Fruit fly (Drosophila melanogaster): ENCODE results near the gene CG6106.

CG6106 gene

DNA sequence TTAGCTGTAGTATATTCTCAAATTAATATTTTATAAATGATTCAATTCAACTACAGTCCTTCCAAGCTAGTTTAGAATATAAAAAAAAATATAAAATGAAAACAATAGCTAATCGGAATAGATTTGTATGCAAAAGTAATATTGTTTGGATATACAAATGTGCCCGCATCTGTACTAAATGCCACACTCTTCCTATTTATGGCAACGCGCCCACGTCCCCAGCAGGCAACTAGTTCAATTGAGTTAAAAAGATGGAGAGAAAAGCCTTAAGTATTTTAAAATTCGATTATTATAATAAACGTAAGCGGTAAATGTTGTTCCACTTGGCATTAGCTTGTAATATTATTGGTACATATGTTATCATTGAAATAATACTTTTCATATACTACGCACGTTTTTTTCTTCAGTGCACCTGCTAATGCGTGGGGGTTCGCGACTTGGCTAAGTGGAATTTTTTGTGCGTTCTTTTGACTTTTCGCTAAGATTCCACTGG, 46.9 kb downstream of the CG6106 start:
- TF ChIP-seq rgr (GFP tag; optimal IDR thresholded peaks at IDR 0.05) (peak; percentile 5), Vsx2 (GFP tag; optimal IDR thresholded peaks at IDR 0.05; ENCODE audit: partially characterized antibody) (no peak), foxo (GFP tag; optimal IDR thresholded peaks at IDR 0.05) (no peak), dmrt93B (GFP tag; optimal IDR thresholded peaks at IDR 0.05) (no peak), OdsH (GFP tag; optimal IDR thresholded peaks at IDR 0.05) (no peak), sv (GFP tag; optimal IDR thresholded peaks at IDR 0.05) (peak; percentile 73), Hnf4 (GFP tag; optimal IDR thresholded peaks at IDR 0.05) (no peak), ey (GFP tag; optimal IDR thresholded peaks at IDR 0.05) (peak; percentile 15), dl (GFP tag; optimal IDR thresholded peaks at IDR 0.05; ENCODE audit: insufficient read depth in 1 of 2, partially characterized antibody in 2 of 2) (no peak), GATAd (GFP tag; optimal IDR thresholded peaks at IDR 0.05) (no peak)

DNA sequence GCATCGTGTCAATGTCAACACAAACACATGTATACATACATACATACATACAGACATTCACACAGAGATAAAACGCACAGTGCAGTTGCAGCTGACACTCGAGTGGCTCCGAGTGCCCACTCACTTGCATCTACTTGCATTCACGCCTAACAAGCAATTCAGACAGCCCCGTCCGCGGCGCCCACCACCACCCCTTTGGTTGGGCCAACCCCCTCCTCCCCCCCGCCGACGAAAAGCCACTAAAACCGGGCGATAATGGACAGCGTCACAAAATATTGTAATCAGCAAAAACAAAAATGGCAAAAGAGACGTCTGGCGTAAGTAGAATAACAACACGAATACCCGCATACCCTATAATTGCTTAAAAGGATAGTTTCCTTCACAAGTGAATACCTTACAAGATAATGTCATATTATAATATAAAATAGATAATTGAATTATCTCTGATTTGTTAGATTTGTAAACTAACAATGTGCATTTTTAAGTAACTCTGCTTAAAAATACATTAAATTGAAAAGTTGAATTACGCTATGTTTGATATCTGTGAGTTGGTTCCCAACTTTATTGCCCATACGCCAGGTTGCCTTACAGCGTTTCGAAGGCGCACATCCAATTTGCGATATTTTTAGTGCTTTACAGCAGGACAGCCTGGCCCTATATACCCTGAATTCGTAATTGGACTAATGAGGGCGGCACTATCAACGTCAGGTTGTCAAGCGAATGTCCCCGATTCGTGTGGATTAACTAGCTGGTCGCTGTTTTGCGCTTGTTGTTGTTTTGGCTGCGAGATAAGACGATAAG, 48.1 kb downstream of the CG6106 start:
- TF ChIP-seq tai (GFP tag; optimal IDR thresholded peaks at IDR 0.05): no peak
- no peak for TF ChIP-seq Rel (GFP tag; optimal IDR thresholded peaks at IDR 0.05)
- no peak for TF ChIP-seq Rel (tag; optimal IDR thresholded peaks at IDR 0.05)
- TF ChIP-seq dmrt93B (GFP tag; optimal IDR thresholded peaks at IDR 0.05): no peak
- TF ChIP-seq Jra (GFP tag; optimal IDR thresholded peaks at IDR 0.05): no peak
- no peak for TF ChIP-seq Hr78 (GFP tag; optimal IDR thresholded peaks at IDR 0.05)
- TF ChIP-seq CrebA (GFP tag; optimal IDR thresholded peaks at IDR 0.05; ENCODE audit: borderline replicate concordance): no peak
- TF ChIP-seq ey (GFP tag; optimal IDR thresholded peaks at IDR 0.05): no peak
- TF ChIP-seq Hr83 (GFP tag; optimal IDR thresholded peaks at IDR 0.05; ENCODE audit: poor library complexity, severe bottlenecking): no peak
- no peak for TF ChIP-seq dsf (GFP tag; optimal IDR thresholded peaks at IDR 0.05; ENCODE audit: borderline replicate concordance)
- no peak for TF ChIP-seq usp (GFP tag; optimal IDR thresholded peaks at IDR 0.05)
- TF ChIP-seq dl (GFP tag; optimal IDR thresholded peaks at IDR 0.05; ENCODE audit: insufficient read depth in 1 of 2, partially characterized antibody in 2 of 2): no peak
- TF ChIP-seq jim (GFP tag; optimal IDR thresholded peaks at IDR 0.05): no peak
- TF ChIP-seq Sp1 (GFP tag; optimal IDR thresholded peaks at IDR 0.05): no peak
- TF ChIP-seq brk (GFP tag; optimal IDR thresholded peaks at IDR 0.05): no peak
- TF ChIP-seq Dfd (GFP tag; optimal IDR thresholded peaks at IDR 0.05): no peak
- TF ChIP-seq N (GFP tag; optimal IDR thresholded peaks at IDR 0.05): no peak
- TF ChIP-seq lola (GFP tag; optimal IDR thresholded peaks at IDR 0.05): no peak
- no peak for TF ChIP-seq rgr (GFP tag; optimal IDR thresholded peaks at IDR 0.05)
- TF ChIP-seq br (GFP tag; optimal IDR thresholded peaks at IDR 0.05): no peak

DNA sequence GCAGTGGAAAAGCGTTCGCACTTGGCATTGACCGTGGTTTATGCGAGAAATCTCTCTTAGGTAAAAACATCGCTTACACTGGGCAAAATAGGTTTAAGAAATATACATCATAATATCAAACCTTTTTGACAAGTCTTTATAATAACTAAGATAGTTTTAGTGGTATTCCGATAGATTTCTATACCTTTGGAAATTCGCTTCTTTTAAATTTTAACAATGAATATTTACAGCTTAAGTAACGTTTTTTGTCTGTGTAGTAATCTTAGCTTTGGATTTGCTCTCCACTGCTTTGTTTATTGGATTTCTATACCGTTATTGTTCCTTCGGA, 48.7 kb downstream of the CG6106 start:
- TF ChIP-seq ey (GFP tag; optimal IDR thresholded peaks at IDR 0.05): no peak
- peak; percentile 13 for TF ChIP-seq fru (GFP tag; optimal IDR thresholded peaks at IDR 0.05)
- peak; percentile 20 for TF ChIP-seq h (GFP tag; optimal IDR thresholded peaks at IDR 0.05)
- TF ChIP-seq rgr (GFP tag; optimal IDR thresholded peaks at IDR 0.05): no peak

DNA sequence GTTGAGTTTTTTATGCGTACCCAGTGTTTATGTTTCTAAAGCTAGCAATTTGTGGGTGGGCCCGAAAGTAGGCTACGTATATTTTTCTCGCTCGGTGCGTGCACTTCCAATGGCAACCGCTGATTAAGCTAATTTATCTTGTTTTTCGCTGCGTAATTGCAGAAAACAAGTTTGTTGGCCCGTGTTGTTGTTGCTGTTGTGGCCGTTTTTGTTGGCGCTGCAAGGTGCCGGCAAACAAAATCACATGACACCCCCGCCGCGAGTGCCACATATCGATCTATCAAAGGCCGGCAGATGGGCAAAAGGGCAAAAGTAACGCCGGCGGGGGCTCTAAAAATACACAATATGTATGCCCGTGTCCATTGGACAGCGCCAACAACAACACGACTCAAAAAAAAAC, 50.8 kb downstream of the CG6106 start:
- peak; percentile 6 for TF ChIP-seq N (GFP tag; optimal IDR thresholded peaks at IDR 0.05)
- no peak for TF ChIP-seq Rel (GFP tag; optimal IDR thresholded peaks at IDR 0.05)
- peak; percentile 4 for TF ChIP-seq Rel (tag; optimal IDR thresholded peaks at IDR 0.05)
- TF ChIP-seq Myc (optimal IDR thresholded peaks at IDR 0.05): peak; percentile 3
- no peak for TF ChIP-seq foxo (GFP tag; optimal IDR thresholded peaks at IDR 0.05)
- TF ChIP-seq HLH106 (tag; optimal IDR thresholded peaks at IDR 0.05): no peak
- TF ChIP-seq Vsx2 (GFP tag; optimal IDR thresholded peaks at IDR 0.05; ENCODE audit: partially characterized antibody): peak; percentile 85

DNA sequence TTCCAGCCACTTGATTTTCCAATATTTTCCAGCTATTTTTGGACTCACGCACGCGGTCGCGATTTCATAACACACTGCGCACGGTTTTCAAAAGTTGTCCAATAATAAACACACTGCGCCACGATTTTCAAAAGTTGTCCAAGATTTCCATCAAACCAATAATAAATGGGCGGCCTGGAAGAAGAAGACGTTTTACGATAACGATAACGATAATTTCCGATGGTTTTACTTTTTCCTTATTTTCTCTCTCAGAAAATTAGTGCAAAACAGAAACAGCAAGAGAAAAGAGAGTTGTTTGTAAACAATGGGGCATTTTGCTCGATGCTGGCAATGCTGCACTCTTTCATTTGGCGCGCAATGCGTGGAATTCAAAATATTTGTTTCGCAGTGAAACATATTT, 51.3 kb downstream of the CG6106 start, which contains the start of gene Nt5b:
Gene Nt5b (minus strand): TSS at position 207 of the 400 bp plus-strand sequence.
- no peak for TF ChIP-seq OdsH (GFP tag; optimal IDR thresholded peaks at IDR 0.05)
- peak; percentile 33 for TF ChIP-seq psq (GFP tag; optimal IDR thresholded peaks at IDR 0.05)
